Worm (Caenorhabditis elegans): ENCODE data around the gene D1005.10.

DNA sequence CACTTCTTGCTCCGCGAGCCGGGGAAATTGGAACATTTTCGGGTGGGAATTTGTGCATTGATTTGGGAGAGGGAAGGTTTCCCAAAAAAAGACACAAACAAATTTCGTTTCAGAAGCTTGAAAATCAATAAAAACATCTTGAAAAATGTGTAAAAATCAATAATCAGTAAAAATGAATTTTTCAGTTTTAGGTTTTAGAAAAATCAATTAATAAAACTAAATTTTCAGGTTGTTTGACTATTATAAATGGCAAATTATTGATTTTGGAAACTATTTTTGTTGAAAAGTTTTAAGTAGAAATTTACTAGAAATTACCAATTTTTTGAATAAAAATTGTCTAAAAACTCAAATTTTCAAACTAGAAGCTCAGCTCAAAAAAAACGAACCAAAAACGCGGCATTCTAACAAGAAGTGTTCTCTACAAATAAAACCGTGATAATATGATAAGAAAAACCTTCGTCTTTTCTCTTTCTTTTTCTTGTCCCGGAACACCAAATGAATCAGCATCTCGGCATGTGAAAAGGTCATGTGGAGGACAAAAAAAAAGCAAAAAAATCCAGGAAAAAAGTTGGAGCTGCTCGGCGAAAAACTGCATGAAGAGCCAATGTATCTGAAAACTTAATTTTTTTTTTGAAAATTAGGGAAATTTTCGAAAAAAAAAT lies 39.7 kb upstream of the D1005.10 start:
- no peak for TF ChIP-seq him-1 (tag; optimal IDR thresholded peaks at IDR 0.05)
- TF ChIP-seq dao-5 (tag; optimal IDR thresholded peaks at IDR 0.05): no peak
- no peak for TF ChIP-seq W03F9.2 (tag; optimal IDR thresholded peaks at IDR 0.05)

All from whole organism, L4/young adult.